Fruit fly (Drosophila melanogaster): ENCODE results near the gene Vav.

Vav gene

dm6 chrX:19265802-19266479, 4.3 kb downstream of the Vav start:
- TF ChIP-seq kay (GFP tag; ENCODE audit: borderline replicate concordance) (no peak), CG11617 (GFP tag; optimal IDR thresholded peaks at IDR 0.05) (no peak), Mnt (GFP tag; optimal IDR thresholded peaks at IDR 0.05) (peak; percentile 18)

- peak; percentile 34 for TF ChIP-seq pad (GFP tag; optimal IDR thresholded peaks at IDR 0.05)
- TF ChIP-seq CG33017 (tag; optimal IDR thresholded peaks at IDR 0.05) = no peak
- TF ChIP-seq CG5204 (GFP tag; optimal IDR thresholded peaks at IDR 0.05) = no peak
- TF ChIP-seq CG14711 (tag; optimal IDR thresholded peaks at IDR 0.05) = no peak
- TF ChIP-seq CG12768 (GFP tag; optimal IDR thresholded peaks at IDR 0.05) = no peak
- TF ChIP-seq cnc (optimal IDR thresholded peaks at IDR 0.05) = no peak
- TF ChIP-seq kay (GFP tag; ENCODE audit: borderline replicate concordance) = no peak
- TF ChIP-seq toe (GFP tag; optimal IDR thresholded peaks at IDR 0.05) = no peak
- no peak for TF ChIP-seq Hr96 (GFP tag; optimal IDR thresholded peaks at IDR 0.05)
- TF ChIP-seq Clk (GFP tag; optimal IDR thresholded peaks at IDR 0.05) = no peak
- peak; percentile 50 for TF ChIP-seq CG7101 (tag; optimal IDR thresholded peaks at IDR 0.05)
- peak; percentile 48 for TF ChIP-seq CG11617 (GFP tag; optimal IDR thresholded peaks at IDR 0.05)
- peak; percentile 32 for TF ChIP-seq cic (GFP tag; optimal IDR thresholded peaks at IDR 0.05)
- TF ChIP-seq CG7045 (GFP tag; optimal IDR thresholded peaks at IDR 0.05) = no peak
- no peak for TF ChIP-seq ovo (GFP tag; optimal IDR thresholded peaks at IDR 0.05)
- TF ChIP-seq CG1620 (GFP tag; optimal IDR thresholded peaks at IDR 0.05) = peak; percentile 24
- TF ChIP-seq tj (GFP tag; optimal IDR thresholded peaks at IDR 0.05) = peak; percentile 97
- TF ChIP-seq Crg-1 (GFP tag; optimal IDR thresholded peaks at IDR 0.05) = peak; percentile 50
- TF ChIP-seq Mnt (GFP tag; optimal IDR thresholded peaks at IDR 0.05) = peak; percentile 95
- peak; percentile 44 for TF ChIP-seq bab1 (GFP tag; optimal IDR thresholded peaks at IDR 0.05)
These were observed 7.0 kb downstream of the Vav start, which contains the start of gene CG8010 for dm6 chrX:19268484-19269068. TSS of gene CG8010 (minus strand) at chrX:19268896.

dm6 chrX:19276489-19277117, 15.0 kb downstream of the Vav start, which contains the start of the genes CG32537 and CG32536:
TSS of gene CG32537 (minus strand) at chrX:19276539.
TSS of gene CG32536 (minus strand) at chrX:19276898.
- TF ChIP-seq bab1 (GFP tag; optimal IDR thresholded peaks at IDR 0.05) = peak; percentile 4
- no peak for TF ChIP-seq CG33017 (tag; optimal IDR thresholded peaks at IDR 0.05)
- TF ChIP-seq ovo (GFP tag; optimal IDR thresholded peaks at IDR 0.05) = peak; percentile 16
- no peak for TF ChIP-seq toe (GFP tag; optimal IDR thresholded peaks at IDR 0.05)
- no peak for TF ChIP-seq cnc (optimal IDR thresholded peaks at IDR 0.05)
- TF ChIP-seq cic (GFP tag; optimal IDR thresholded peaks at IDR 0.05) = no peak
- no peak for TF ChIP-seq Crg-1 (GFP tag; optimal IDR thresholded peaks at IDR 0.05)
- TF ChIP-seq CG12768 (GFP tag; optimal IDR thresholded peaks at IDR 0.05) = no peak
- TF ChIP-seq Clk (GFP tag; optimal IDR thresholded peaks at IDR 0.05) = no peak
- no peak for TF ChIP-seq kay (GFP tag; ENCODE audit: borderline replicate concordance)
- TF ChIP-seq Mnt (GFP tag; optimal IDR thresholded peaks at IDR 0.05) = no peak
- no peak for TF ChIP-seq Hr96 (GFP tag; optimal IDR thresholded peaks at IDR 0.05)
- no peak for TF ChIP-seq CG11617 (GFP tag; optimal IDR thresholded peaks at IDR 0.05)

DNA sequence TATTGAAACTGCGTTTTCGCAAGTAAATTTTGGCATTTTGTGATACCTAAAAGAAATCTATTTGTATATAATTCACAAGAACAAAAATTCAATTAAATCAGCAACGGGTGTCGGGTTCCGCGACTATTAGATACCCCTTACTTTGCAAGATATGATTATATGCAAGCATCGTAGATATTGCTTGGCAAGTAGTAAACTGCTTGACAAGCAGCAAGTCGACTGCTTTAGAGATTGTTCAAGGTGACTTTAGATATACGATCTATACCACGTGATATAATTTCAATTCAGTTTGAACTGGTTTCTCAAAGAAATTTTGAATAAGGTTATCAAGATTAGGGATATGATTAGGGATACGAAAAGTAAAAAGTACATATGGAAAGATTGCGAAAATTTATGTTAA, 16.8 kb downstream of the Vav start:
- no peak for TF ChIP-seq Mnt (GFP tag; optimal IDR thresholded peaks at IDR 0.05)
- TF ChIP-seq CG1620 (GFP tag; optimal IDR thresholded peaks at IDR 0.05) = no peak
- TF ChIP-seq Crg-1 (GFP tag; optimal IDR thresholded peaks at IDR 0.05) = no peak
- TF ChIP-seq Hr96 (GFP tag; optimal IDR thresholded peaks at IDR 0.05) = no peak
- no peak for TF ChIP-seq toe (GFP tag; optimal IDR thresholded peaks at IDR 0.05)
- TF ChIP-seq ovo (GFP tag; optimal IDR thresholded peaks at IDR 0.05) = no peak

dm6 chrX:19280249-19280648, 18.6 kb downstream of the Vav start, which contains the start of gene CG8028:
TSS of gene CG8028 (minus strand) at chrX:19280349.
- TF ChIP-seq pad (GFP tag; optimal IDR thresholded peaks at IDR 0.05) (no peak), cic (GFP tag; optimal IDR thresholded peaks at IDR 0.05) (no peak), toe (GFP tag; optimal IDR thresholded peaks at IDR 0.05) (no peak), Mnt (GFP tag; optimal IDR thresholded peaks at IDR 0.05) (no peak), CG1620 (GFP tag; optimal IDR thresholded peaks at IDR 0.05) (no peak), Crg-1 (GFP tag; optimal IDR thresholded peaks at IDR 0.05) (no peak), cnc (optimal IDR thresholded peaks at IDR 0.05) (no peak), ovo (GFP tag; optimal IDR thresholded peaks at IDR 0.05) (no peak), Clk (GFP tag; optimal IDR thresholded peaks at IDR 0.05) (no peak), CG14711 (tag; optimal IDR thresholded peaks at IDR 0.05) (no peak), CG12768 (GFP tag; optimal IDR thresholded peaks at IDR 0.05) (no peak), CG33017 (tag; optimal IDR thresholded peaks at IDR 0.05) (no peak), CG7045 (GFP tag; optimal IDR thresholded peaks at IDR 0.05) (no peak), bab1 (GFP tag; optimal IDR thresholded peaks at IDR 0.05) (no peak), tj (GFP tag; optimal IDR thresholded peaks at IDR 0.05) (no peak), Hr96 (GFP tag; optimal IDR thresholded peaks at IDR 0.05) (no peak), CG7101 (tag; optimal IDR thresholded peaks at IDR 0.05) (no peak), CG11617 (GFP tag; optimal IDR thresholded peaks at IDR 0.05) (no peak)

dm6 chrX:19280685-19281084, 19.1 kb downstream of the Vav start:
- TF ChIP-seq Clk (GFP tag; optimal IDR thresholded peaks at IDR 0.05) (no peak), ovo (GFP tag; optimal IDR thresholded peaks at IDR 0.05) (no peak), cic (GFP tag; optimal IDR thresholded peaks at IDR 0.05) (no peak), CG14711 (tag; optimal IDR thresholded peaks at IDR 0.05) (no peak), toe (GFP tag; optimal IDR thresholded peaks at IDR 0.05) (no peak), pad (GFP tag; optimal IDR thresholded peaks at IDR 0.05) (no peak), Mnt (GFP tag; optimal IDR thresholded peaks at IDR 0.05) (no peak), CG7101 (tag; optimal IDR thresholded peaks at IDR 0.05) (no peak), CG12768 (GFP tag; optimal IDR thresholded peaks at IDR 0.05) (no peak), Hr96 (GFP tag; optimal IDR thresholded peaks at IDR 0.05) (no peak), Crg-1 (GFP tag; optimal IDR thresholded peaks at IDR 0.05) (no peak)

All from whole organism, adult.